Worm (Caenorhabditis elegans): ENCODE results near the gene unc-83.

Gene unc-83

ce11 chrV:6471208-6471607 is 6.3 kb downstream of the unc-83 start:
- TF ChIP-seq elt-1 (tag; optimal IDR thresholded peaks at IDR 0.05): peak; percentile 56
- TF ChIP-seq mml-1 (tag; optimal IDR thresholded peaks at IDR 0.05): no peak
- no peak for TF ChIP-seq lsy-12 (tag; optimal IDR thresholded peaks at IDR 0.05)

DNA sequence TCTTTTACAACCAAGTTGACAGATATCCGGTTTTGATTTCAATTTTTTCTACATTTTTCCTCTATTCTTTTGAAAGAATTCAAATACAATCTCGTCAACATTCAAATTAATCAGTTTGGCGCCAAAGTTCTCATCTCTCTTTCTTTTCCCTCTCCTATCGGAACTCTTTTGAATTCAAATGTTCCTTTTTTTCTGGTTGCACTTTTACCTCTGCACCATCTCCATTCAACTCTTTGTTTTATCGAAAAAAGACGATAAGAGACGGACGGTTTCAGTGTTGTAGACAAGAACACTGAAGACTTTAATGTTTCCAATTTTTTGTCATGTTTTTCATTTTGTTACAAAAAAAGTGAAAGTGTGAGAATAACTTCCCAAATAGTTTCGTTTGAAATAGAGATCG is 11.2 kb downstream of the unc-83 start:
- TF ChIP-seq daf-12 (tag; optimal IDR thresholded peaks at IDR 0.05) (no peak), ceh-16 (tag; optimal IDR thresholded peaks at IDR 0.05) (no peak), egl-27 (tag; optimal IDR thresholded peaks at IDR 0.05) (no peak), nhr-28 (tag; optimal IDR thresholded peaks at IDR 0.05) (no peak), elt-3 (tag; optimal IDR thresholded peaks at IDR 0.05) (no peak), nhr-25 (tag; optimal IDR thresholded peaks at IDR 0.05) (no peak), mdl-1 (tag; optimal IDR thresholded peaks at IDR 0.05) (no peak), nfya-1 (tag; optimal IDR thresholded peaks at IDR 0.05; ENCODE audit: insufficient read depth) (no peak), unc-39 (tag; optimal IDR thresholded peaks at IDR 0.05) (no peak), pha-4 (tag; optimal IDR thresholded peaks at IDR 0.05) (peak; percentile 52), ceh-28 (tag; optimal IDR thresholded peaks at IDR 0.05) (no peak), elt-2 (tag; optimal IDR thresholded peaks at IDR 0.05) (peak; percentile 87), fos-1 (tag; optimal IDR thresholded peaks at IDR 0.05) (no peak), nhr-237 (tag; optimal IDR thresholded peaks at IDR 0.05) (no peak), jun-1 (tag; optimal IDR thresholded peaks at IDR 0.05) (no peak), ama-1 (optimal IDR thresholded peaks at IDR 0.05) (no peak), zag-1 (tag; optimal IDR thresholded peaks at IDR 0.05) (no peak), aly-2 (tag; optimal IDR thresholded peaks at IDR 0.05) (no peak), fkh-2 (tag; optimal IDR thresholded peaks at IDR 0.05) (no peak), skn-1 (tag; optimal IDR thresholded peaks at IDR 0.05) (peak; percentile 39), lin-39 (tag; optimal IDR thresholded peaks at IDR 0.05) (no peak), sea-2 (GFP tag; optimal IDR thresholded peaks at IDR 0.05) (no peak), nhr-76 (tag; optimal IDR thresholded peaks at IDR 0.05) (no peak), nhr-67 (tag; optimal IDR thresholded peaks at IDR 0.05) (no peak), unc-62 (GFP tag; optimal IDR thresholded peaks at IDR 0.05) (no peak), pqm-1 (tag; optimal IDR thresholded peaks at IDR 0.05) (peak; percentile 76)

DNA sequence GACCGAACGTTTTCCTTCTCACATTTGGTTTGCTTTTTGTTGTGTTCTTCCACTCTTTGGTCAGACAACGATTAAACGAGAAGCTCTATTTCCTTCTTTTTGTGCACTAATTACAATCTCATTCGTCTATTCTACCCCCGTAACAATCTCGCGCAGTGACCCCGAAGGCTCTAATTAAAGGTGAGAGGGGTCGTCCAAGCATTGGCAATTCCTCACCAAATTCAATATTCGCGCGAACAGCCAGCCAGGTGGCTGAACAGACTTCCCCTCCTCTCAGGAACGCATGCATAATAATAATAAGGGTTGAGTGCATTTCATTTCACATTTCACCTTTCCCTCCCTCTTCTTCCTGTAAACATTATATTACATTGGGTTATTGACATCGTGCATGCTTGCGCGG is 20.2 kb downstream of the unc-83 start:
- TF ChIP-seq pha-4 (tag; optimal IDR thresholded peaks at IDR 0.05) (no peak), elt-1 (tag; optimal IDR thresholded peaks at IDR 0.05) (no peak), mml-1 (tag; optimal IDR thresholded peaks at IDR 0.05) (no peak), ama-1 (optimal IDR thresholded peaks at IDR 0.05) (no peak), unc-39 (tag; optimal IDR thresholded peaks at IDR 0.05) (no peak), elt-2 (tag; optimal IDR thresholded peaks at IDR 0.05) (no peak), skn-1 (tag; optimal IDR thresholded peaks at IDR 0.05) (no peak), nhr-67 (tag; optimal IDR thresholded peaks at IDR 0.05) (no peak), ceh-28 (tag; optimal IDR thresholded peaks at IDR 0.05) (no peak), nhr-237 (tag; optimal IDR thresholded peaks at IDR 0.05) (no peak), egl-5 (tag; optimal IDR thresholded peaks at IDR 0.05) (no peak), aly-2 (tag; optimal IDR thresholded peaks at IDR 0.05) (no peak), nhr-23 (tag; optimal IDR thresholded peaks at IDR 0.05) (no peak), hmg-11 (tag; optimal IDR thresholded peaks at IDR 0.05) (no peak), egl-27 (tag; optimal IDR thresholded peaks at IDR 0.05) (no peak), lsy-12 (tag; optimal IDR thresholded peaks at IDR 0.05) (no peak), ztf-4 (tag; optimal IDR thresholded peaks at IDR 0.05) (no peak), nhr-76 (tag; optimal IDR thresholded peaks at IDR 0.05) (no peak), nfya-1 (tag; optimal IDR thresholded peaks at IDR 0.05; ENCODE audit: insufficient read depth) (no peak), fkh-10 (GFP tag; optimal IDR thresholded peaks at IDR 0.05) (no peak)

- TF ChIP-seq elt-2 (tag; optimal IDR thresholded peaks at IDR 0.05) (peak; percentile 27), unc-39 (tag; optimal IDR thresholded peaks at IDR 0.05) (no peak), nhr-23 (tag; optimal IDR thresholded peaks at IDR 0.05) (no peak), ceh-28 (tag; optimal IDR thresholded peaks at IDR 0.05) (peak; percentile 8), jun-1 (tag; optimal IDR thresholded peaks at IDR 0.05) (peak; percentile 45), tbx-2 (tag; optimal IDR thresholded peaks at IDR 0.05) (no peak), fkh-2 (tag; optimal IDR thresholded peaks at IDR 0.05) (no peak), zag-1 (tag; optimal IDR thresholded peaks at IDR 0.05) (no peak), lin-15B (tag; optimal IDR thresholded peaks at IDR 0.05) (no peak), nhr-12 (tag; optimal IDR thresholded peaks at IDR 0.05) (no peak), pha-4 (tag; optimal IDR thresholded peaks at IDR 0.05) (no peak), lin-39 (tag; optimal IDR thresholded peaks at IDR 0.05) (no peak), eor-1 (tag; optimal IDR thresholded peaks at IDR 0.05) (no peak), unc-62 (GFP tag; optimal IDR thresholded peaks at IDR 0.05) (no peak), fos-1 (tag; optimal IDR thresholded peaks at IDR 0.05) (no peak)
Measured at ce11 chrV:6487878-6488277, 23.0 kb downstream of the unc-83 start.
